Fruit fly (Drosophila melanogaster): ENCODE measurements around the gene HisCl1.

- no peak for TF ChIP-seq CG8478 (optimal IDR thresholded peaks at IDR 0.05)
- TF ChIP-seq CTCF (optimal IDR thresholded peaks at IDR 0.05), result no peak
These were observed 9.9 kb upstream of the HisCl1 start for dm6 chr3R:11777058-11777457.

Data from S2 (cell line).